Fruit fly (Drosophila melanogaster): ENCODE measurements around the gene CG14367.
A peak's percentile ranks its signal among the peaks of the same experiment; 100 is the strongest.

DNA sequence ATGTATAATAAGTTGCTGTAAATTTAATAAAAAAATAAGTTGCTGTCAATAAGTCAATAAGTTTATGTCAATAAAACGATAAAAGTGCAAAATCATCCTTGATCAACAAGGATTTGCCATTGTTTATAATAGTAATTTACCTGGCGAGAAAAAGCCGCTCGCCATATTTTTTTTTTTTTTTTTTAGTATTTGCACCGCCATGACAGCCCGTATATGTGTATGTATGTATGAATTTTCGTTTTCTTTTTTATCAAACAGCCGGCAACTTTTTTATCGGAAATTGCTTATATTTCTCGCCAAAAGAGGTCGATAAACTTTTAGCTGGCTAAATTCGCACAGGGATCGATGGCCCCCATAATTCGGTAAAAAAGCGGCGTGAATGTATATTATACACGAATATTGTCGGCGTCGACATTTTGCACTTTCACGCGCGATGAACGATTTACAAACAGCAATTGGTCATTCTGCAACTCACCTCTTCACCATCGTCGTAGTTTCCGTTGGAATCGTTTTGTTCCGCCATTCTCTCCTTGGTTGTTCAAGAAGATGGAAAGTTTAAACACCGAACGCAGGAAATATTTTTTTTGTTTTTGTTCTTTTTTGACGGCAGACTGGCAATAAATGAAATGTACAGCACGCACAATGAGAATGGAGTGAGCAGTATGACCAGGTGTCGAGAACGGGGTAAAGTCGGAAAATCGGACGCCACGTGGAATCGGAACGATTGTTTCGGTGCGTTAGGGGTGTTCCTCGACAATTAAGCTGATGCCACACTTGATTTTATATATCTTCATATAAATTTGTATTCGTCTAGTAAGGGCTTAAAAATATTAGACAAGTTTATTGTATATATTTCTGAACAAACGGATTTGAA lies 33.8 kb upstream of the CG14367 start, which contains the start of gene Hrb87F:
- TF ChIP-seq CG4496 (GFP tag; IDR thresholded peaks at IDR 0.05) = peak; percentile 61
- TF ChIP-seq Pif1A (GFP tag; optimal IDR thresholded peaks at IDR 0.05) = no peak
- no peak for TF ChIP-seq CG14655 (GFP tag; optimal IDR thresholded peaks at IDR 0.05)

Measured in whole organism, pupa.